Fruit fly (Drosophila melanogaster) whole organism, embryonic: ENCODE data around the gene CG4297.
A peak's percentile ranks its signal among the peaks of the same experiment; 100 is the strongest.

Experiments used
- Adf1 ChIP-seq: fragments of 200-800 bp; sonication (Bioruptor generic); IDR thresholded peaks from 2 replicates; pipeline ENCODE4 v1.3.6; 2022; ENCODE audit warnings: missing biosample characterization, missing genetic modification characterization
- B-H2 ChIP-seq: fragments of 200-800 bp; sonication (Bioruptor generic); optimal IDR thresholded peaks from 2 replicates; lab custom pipeline; 2018; ENCODE audit warnings: missing biosample characterization, mild to moderate bottlenecking, missing genetic modification characterization
- BtbVII ChIP-seq: fragments of 200-800 bp; sonication (Bioruptor generic); optimal IDR thresholded peaks from 3 replicates; lab custom pipeline; 2017; ENCODE audit warnings: missing biosample characterization, mild to moderate bottlenecking, missing genetic modification characterization
- CG10209 ChIP-seq: fragments of 200-800 bp; sonication (Bioruptor generic); optimal IDR thresholded peaks from 3 replicates; lab custom pipeline; 2017; ENCODE audit warnings: missing biosample characterization, mild to moderate bottlenecking, missing genetic modification characterization, missing genetic modification reagents
- CG10267 ChIP-seq: fragments of 200-800 bp; sonication (Bioruptor generic); optimal IDR thresholded peaks from 2 replicates; lab custom pipeline; 2018; ENCODE audit warnings: missing biosample characterization, mild to moderate bottlenecking, missing genetic modification characterization, moderate library complexity
- CG10274 ChIP-seq: fragments of 200-800 bp; sonication (Bioruptor generic); optimal IDR thresholded peaks from 3 replicates; lab custom pipeline; 2017; ENCODE audit warnings: missing biosample characterization, mild to moderate bottlenecking, missing genetic modification characterization
- CG10321 ChIP-seq: fragments of 200-800 bp; sonication (Bioruptor generic); IDR thresholded peaks from 2 replicates; pipeline ENCODE4 v1.3.6; 2022; ENCODE audit warnings: missing biosample characterization, missing genetic modification characterization
- CG12769 ChIP-seq: fragments of 200-800 bp; sonication (Bioruptor generic); optimal IDR thresholded peaks from 2 replicates; lab custom pipeline; 2019; ENCODE audit warnings: missing biosample characterization, mild to moderate bottlenecking, missing genetic modification characterization, moderate library complexity
- CG13624 ChIP-seq: fragments of 200-800 bp; sonication (Bioruptor generic); optimal IDR thresholded peaks from 2 replicates; lab custom pipeline; 2016; ENCODE audit warnings: missing biosample characterization, missing genetic modification characterization
- CG17912 ChIP-seq: fragments of 200-800 bp; sonication (Bioruptor generic); optimal IDR thresholded peaks from 2 replicates; lab custom pipeline; 2018; ENCODE audit warnings: missing biosample characterization, mild to moderate bottlenecking, missing genetic modification characterization
- CG18011 ChIP-seq: fragments of 200-800 bp; sonication (Bioruptor generic); optimal IDR thresholded peaks from 2 replicates; lab custom pipeline; 2017; ENCODE audit warnings: missing biosample characterization, missing genetic modification characterization, mild to moderate bottlenecking, moderate library complexity, missing genotype
- CG2712 ChIP-seq: fragments of 200-800 bp; optimal IDR thresholded peaks from 3 replicates; lab custom pipeline; 2019; ENCODE audit warnings: missing biosample characterization, mild to moderate bottlenecking, missing genetic modification characterization, moderate library complexity
- CG32772 ChIP-seq: fragments of 200-800 bp; sonication (Bioruptor generic); IDR thresholded peaks from 2 replicates; pipeline ENCODE4 v1.3.6; 2022; ENCODE audit warnings: missing biosample characterization, missing genetic modification characterization
- CG34376 ChIP-seq: fragments of 200-800 bp; sonication (Bioruptor generic); optimal IDR thresholded peaks from 2 replicates; lab custom pipeline; 2018; ENCODE audit warnings: missing biosample characterization, mild to moderate bottlenecking, missing genetic modification characterization
- CG4404 ChIP-seq: fragments of 200-800 bp; sonication (Bioruptor generic); IDR thresholded peaks from 2 replicates; pipeline ENCODE4 v1.3.6; 2022; ENCODE audit warnings: missing biosample characterization, missing genetic modification characterization
- CG4424 ChIP-seq: fragments of 200-800 bp; sonication (Bioruptor generic); optimal IDR thresholded peaks from 3 replicates; lab custom pipeline; 2016; ENCODE audit warnings: missing biosample characterization, missing genetic modification characterization
- CG4707 ChIP-seq: fragments of 200-800 bp; sonication (Bioruptor generic); optimal IDR thresholded peaks from 2 replicates; lab custom pipeline; 2018; ENCODE audit warnings: missing biosample characterization, mild to moderate bottlenecking, missing genetic modification characterization, moderate library complexity
- CG6683 ChIP-seq: fragments of 200-800 bp; sonication (Bioruptor generic); optimal IDR thresholded peaks from 2 replicates; lab custom pipeline; 2017; ENCODE audit warnings: missing biosample characterization, mild to moderate bottlenecking, missing genetic modification characterization, missing genetic modification reagents
- CG7357 ChIP-seq: fragments of 200-800 bp; sonication (Bioruptor generic); IDR thresholded peaks from 3 replicates; pipeline ENCODE4 v1.3.6; 2022; ENCODE audit warnings: missing biosample characterization, missing genetic modification characterization
- CG8388 ChIP-seq: fragments of 200-800 bp; sonication (Bioruptor generic); optimal IDR thresholded peaks from 2 replicates; lab custom pipeline; 2019; ENCODE audit warnings: missing biosample characterization, mild to moderate bottlenecking, missing genetic modification characterization, moderate library complexity
- CG9797 ChIP-seq: fragments of 200-800 bp; sonication (Bioruptor generic); optimal IDR thresholded peaks from 3 replicates; lab custom pipeline; 2018; ENCODE audit warnings: missing biosample characterization, mild to moderate bottlenecking, missing genetic modification characterization
- CHES-1-like ChIP-seq: fragments of 200-800 bp; sonication (Bioruptor generic); optimal IDR thresholded peaks from 2 replicates; lab custom pipeline; 2016; ENCODE audit warnings: missing biosample characterization, missing genetic modification characterization
- D19A ChIP-seq: fragments of 200-800 bp; optimal IDR thresholded peaks from 3 replicates; lab custom pipeline; 2019; ENCODE audit warnings: missing biosample characterization, mild to moderate bottlenecking, missing genetic modification characterization, moderate library complexity
- Dbx ChIP-seq: fragments of 200-800 bp; sonication (Bioruptor generic); IDR thresholded peaks from 3 replicates; pipeline ENCODE4 v1.3.6; 2022; ENCODE audit warnings: missing biosample characterization, missing genetic modification characterization
- E2f2 ChIP-seq: fragments of 200-800 bp; sonication (Bioruptor generic); IDR thresholded peaks from 2 replicates; pipeline ENCODE4 v1.3.6; 2022; ENCODE audit warnings: missing biosample characterization, missing genetic modification characterization
- Ets65A ChIP-seq: fragments of 200-800 bp; sonication (Bioruptor generic); peaks from one replicate; lab custom pipeline; 2016; ENCODE audit warnings: missing biosample characterization, missing genetic modification characterization
- GATAe ChIP-seq: fragments of 200-800 bp; sonication (Bioruptor generic); conservative IDR thresholded peaks from 2 replicates; pipeline ENCODE4 v1.3.6; 2022; ENCODE audit warnings: missing biosample characterization, missing genetic modification characterization
- Gsc ChIP-seq: fragments of 200-800 bp; sonication (Bioruptor generic); IDR thresholded peaks from 2 replicates; pipeline ENCODE4 v1.3.6; 2022; ENCODE audit warnings: missing biosample characterization, missing genetic modification characterization
- HLH54F ChIP-seq: fragments of 200-800 bp; sonication (Bioruptor generic); optimal IDR thresholded peaks from 3 replicates; lab custom pipeline; 2016; ENCODE audit warnings: missing biosample characterization, missing genetic modification characterization
- Hsf ChIP-seq: fragments of 200-800 bp; sonication (Bioruptor generic); optimal IDR thresholded peaks from 3 replicates; lab custom pipeline; 2016; ENCODE audit warnings: missing biosample characterization, missing genetic modification characterization
- Lpt ChIP-seq: fragments of >200 bp; optimal IDR thresholded peaks from 2 replicates; lab custom pipeline; 2018; ENCODE audit warnings: missing biosample characterization, missing genetic modification characterization
- MTF-1 ChIP-seq: fragments of 200-800 bp; sonication (Bioruptor generic); optimal IDR thresholded peaks from 2 replicates; lab custom pipeline; 2018; ENCODE audit warnings: missing biosample characterization, mild to moderate bottlenecking, missing genetic modification characterization, borderline replicate concordance
- Mes4 ChIP-seq: fragments of 200-800 bp; sonication (Bioruptor generic); optimal IDR thresholded peaks from 2 replicates; lab custom pipeline; 2016; ENCODE audit warnings: missing biosample characterization, missing genetic modification characterization
- Xbp1 ChIP-seq: fragments of 200-800 bp; sonication (Bioruptor generic); optimal IDR thresholded peaks from 3 replicates; lab custom pipeline; 2016; ENCODE audit warnings: missing biosample characterization, mild to moderate bottlenecking, missing genetic modification characterization
- abd-A ChIP-seq: fragments of 200-800 bp; sonication (Bioruptor generic); optimal IDR thresholded peaks from 3 replicates; lab custom pipeline; 2019; ENCODE audit warnings: missing biosample characterization, mild to moderate bottlenecking, missing genetic modification characterization, moderate library complexity
- ara ChIP-seq: fragments of 200-800 bp; sonication (Bioruptor generic); IDR thresholded peaks from 2 replicates; pipeline ENCODE4 v1.3.6; 2022; ENCODE audit warnings: missing biosample characterization, missing genetic modification characterization
- bowl ChIP-seq: fragments of 200-800 bp; sonication (Bioruptor generic); IDR thresholded peaks from 2 replicates; pipeline ENCODE4 v1.3.6; 2022; ENCODE audit warnings: missing biosample characterization, missing genetic modification characterization
- da ChIP-seq: fragments of 200-800 bp; sonication (Bioruptor generic); optimal IDR thresholded peaks from 2 replicates; lab custom pipeline; 2016; ENCODE audit warnings: missing biosample characterization, missing genetic modification characterization
- fd96Cb ChIP-seq: fragments of 200-800 bp; sonication (Bioruptor generic); optimal IDR thresholded peaks from 2 replicates; lab custom pipeline; 2018; ENCODE audit warnings: missing biosample characterization, mild to moderate bottlenecking, missing genetic modification characterization, moderate library complexity
- fu2 ChIP-seq: fragments of 200-800 bp; sonication (Bioruptor generic); optimal IDR thresholded peaks from 2 replicates; lab custom pipeline; 2016; ENCODE audit warnings: missing biosample characterization, missing genetic modification characterization
- ken ChIP-seq: fragments of 200-800 bp; sonication (Bioruptor generic); IDR thresholded peaks from 3 replicates; pipeline ENCODE4 v1.3.6; 2022; ENCODE audit warnings: missing biosample characterization, missing genetic modification characterization
- knrl ChIP-seq: fragments of 200-800 bp; sonication (Bioruptor generic); IDR thresholded peaks from 3 replicates; pipeline ENCODE4 v1.3.6; 2022; ENCODE audit warnings: missing biosample characterization, missing genetic modification characterization; ENCODE audit not compliant: partially characterized antibody
- lov ChIP-seq, 2 experiments: fragments of 200-800 bp in 1 of 2; fragments of >200 bp in 1 of 2; sonication (Bioruptor generic) in 1 of 2; IDR thresholded peaks in 1 of 2; optimal IDR thresholded peaks in 1 of 2; 2 replicates in 1 of 2; 3 replicates in 1 of 2; pipeline versions ENCODE4 v1.3.6 to Lab custom; 2017 to 2022; ENCODE audit warnings: missing biosample characterization in 1 of 2, missing genetic modification characterization in 1 of 2
- psq ChIP-seq: fragments of 200-800 bp; sonication (Bioruptor generic); optimal IDR thresholded peaks from 2 replicates; lab custom pipeline; 2017; ENCODE audit warnings: missing biosample characterization, missing genetic modification characterization
- pum ChIP-seq: fragments of 200-800 bp; sonication (Bioruptor generic); optimal IDR thresholded peaks from 2 replicates; lab custom pipeline; 2016; ENCODE audit warnings: missing biosample characterization, missing genetic modification characterization
- sna ChIP-seq: fragments of 200-800 bp; sonication (Bioruptor generic); IDR thresholded peaks from 2 replicates; pipeline ENCODE4 v1.3.6; 2022; ENCODE audit warnings: missing biosample characterization, missing genetic modification characterization; ENCODE audit not compliant: partially characterized antibody
- unpg ChIP-seq: fragments of 200-800 bp; sonication (Bioruptor generic); optimal IDR thresholded peaks from 3 replicates; lab custom pipeline; 2018; ENCODE audit warnings: missing biosample characterization, mild to moderate bottlenecking, missing genetic modification characterization, moderate library complexity
- zfh1 ChIP-seq: fragments of 200-800 bp; sonication (Bioruptor generic); IDR thresholded peaks from 3 replicates; pipeline ENCODE4 v1.3.6; 2022; ENCODE audit warnings: missing biosample characterization, missing genetic modification characterization

CG4297 gene

dm6 chr2L:429680-430484 lies 42.1 kb downstream of the CG4297 start (continued):
- TF ChIP-seq CG6683 (no peak), CG8388 (GFP tag; lab: Kevin White, UChicago) (peak; percentile 48), bowl (GFP tag; lab: Robert Waterston, UW) (no peak), BtbVII (no peak), lov (optimal IDR thresholded peaks at IDR 0.05; lab: Kevin White, UChicago) (no peak), lov (GFP tag; IDR thresholded peaks at IDR 0.05; lab: Robert Waterston, UW) (0 out of 3 replicates have a peak, but pooled peaks have one; percentile 51), Gsc (GFP tag; lab: Robert Waterston, UW) (no peak), Xbp1 (GFP tag; lab: Kevin White, UChicago) (peak; percentile 51), Adf1 (no peak), CG10274 (no peak), CHES-1-like (GFP tag; lab: Kevin White, UChicago) (peak; percentile 35), abd-A (tag; lab: Kevin White, UChicago) (no peak), CG10267 (tag; lab: Kevin White, UChicago) (peak; percentile 43), psq (GFP tag; lab: Kevin White, UChicago) (peak; percentile 24), B-H2 (GFP tag; lab: Kevin White, UChicago) (no peak), Lpt (no peak), Mes4 (GFP tag; lab: Kevin White, UChicago) (no peak), CG13624 (GFP tag; lab: Kevin White, UChicago) (peak; percentile 42), Dbx (GFP tag; lab: Robert Waterston, UW) (0 out of 3 replicates have a peak, but pooled peaks have one; percentile 23), E2f2 (GFP tag; lab: Robert Waterston, UW) (peak; percentile 26; the same call in 1 of the 2 replicates), D19A (tag; lab: Kevin White, UChicago) (peak; percentile 93), CG7357 (GFP tag; lab: Robert Waterston, UW) (peak; percentile 37; the same call in 2 of the 3 replicates), GATAe (no peak), Ets65A (GFP tag; lab: Kevin White, UChicago) (peak; percentile 97), Hsf (GFP tag; lab: Kevin White, UChicago) (peak; percentile 64), ara (GFP tag; lab: Robert Waterston, UW) (peak; percentile 58; the same call in 1 of the 2 replicates), CG10321 (GFP tag; lab: Robert Waterston, UW) (no peak), CG34376 (GFP tag; lab: Kevin White, UChicago) (no peak), CG4424 (GFP tag; lab: Kevin White, UChicago) (peak; percentile 38), CG4707 (GFP tag; lab: Kevin White, UChicago) (no peak), fu2 (GFP tag; lab: Kevin White, UChicago) (no peak), fd96Cb (tag; lab: Kevin White, UChicago) (peak; percentile 62), ken (GFP tag; lab: Robert Waterston, UW) (peak; percentile 59; the same call in 1 of the 3 replicates), CG9797 (GFP tag; lab: Kevin White, UChicago) (no peak), CG4404 (GFP tag; lab: Robert Waterston, UW) (peak; percentile 58; the same call in 1 of the 2 replicates), zfh1 (GFP tag; lab: Robert Waterston, UW) (peak; percentile 62; the same call in 1 of the 3 replicates), unpg (GFP tag; lab: Kevin White, UChicago) (peak; percentile 42), CG12769 (peak; percentile 14), sna (GFP tag; lab: Robert Waterston, UW) (no peak), CG17912 (GFP tag; lab: Kevin White, UChicago) (no peak), CG2712 (tag; lab: Kevin White, UChicago) (peak; percentile 80), da (GFP tag; lab: Kevin White, UChicago) (no peak), CG10209 (GFP tag; lab: Kevin White, UChicago) (peak; percentile 20), CG18011 (GFP tag; lab: Kevin White, UChicago) (no peak), MTF-1 (GFP tag; lab: Kevin White, UChicago) (no peak), knrl (GFP tag; lab: Robert Waterston, UW) (0 out of 3 replicates have a peak, but pooled peaks have one; percentile 32), pum (GFP tag; lab: Kevin White, UChicago) (peak; percentile 74), HLH54F (peak; percentile 37), CG32772 (GFP tag; lab: Robert Waterston, UW) (no peak)
